Fruit fly (Drosophila melanogaster): ENCODE results near the gene CG15059.

The CG15059 gene

dm6 chrX:18294031-18294430 is 34.7 kb upstream of the CG15059 start (continued):
- TF ChIP-seq CG2202 (tag; optimal IDR thresholded peaks at IDR 0.05) (no peak), BtbVII (GFP tag; optimal IDR thresholded peaks at IDR 0.05) (peak; percentile 45), Mrtf (GFP tag; IDR thresholded peaks at IDR 0.05) (peak; percentile 77), nom (GFP tag; optimal IDR thresholded peaks at IDR 0.05) (no peak), CG2678 (tag; optimal IDR thresholded peaks at IDR 0.05) (peak; percentile 83), CG11723 (GFP tag; optimal IDR thresholded peaks at IDR 0.05) (peak; percentile 34), Dll (GFP tag; IDR thresholded peaks at IDR 0.05; ENCODE audit: partially characterized antibody) (no peak), Lim3 (GFP tag; IDR thresholded peaks at IDR 0.05) (no peak), CG6854 (GFP tag; optimal IDR thresholded peaks at IDR 0.05) (peak; percentile 52), CG12236 (GFP tag; optimal IDR thresholded peaks at IDR 0.05) (no peak), jing (GFP tag; optimal IDR thresholded peaks at IDR 0.05) (peak; percentile 54), Fer3 (tag; optimal IDR thresholded peaks at IDR 0.05) (peak; percentile 73), CG12942 (GFP tag; optimal IDR thresholded peaks at IDR 0.05) (peak; percentile 45), exex (tag; optimal IDR thresholded peaks at IDR 0.05) (peak; percentile 0), tin (GFP tag; optimal IDR thresholded peaks at IDR 0.05) (peak; percentile 40), NC2α (GFP tag; optimal IDR thresholded peaks at IDR 0.05) (no peak), CG12155 (GFP tag; optimal IDR thresholded peaks at IDR 0.05) (peak; percentile 41), p53 (GFP tag; optimal IDR thresholded peaks at IDR 0.05) (no peak), Oaz (GFP tag; IDR thresholded peaks at IDR 0.05) (peak; percentile 53), CG8478 (optimal IDR thresholded peaks at IDR 0.05) (no peak), CG14014 (GFP tag; IDR thresholded peaks at IDR 0.05) (peak; percentile 79), CoRest (tag; optimal IDR thresholded peaks at IDR 0.05) (peak; percentile 79), CG6654 (GFP tag; optimal IDR thresholded peaks at IDR 0.05) (no peak), Drgx (GFP tag; IDR thresholded peaks at IDR 0.05) (peak; percentile 75), CG4820 (GFP tag; optimal IDR thresholded peaks at IDR 0.05) (peak; percentile 37), Meics (GFP tag; optimal IDR thresholded peaks at IDR 0.05) (peak; percentile 82), cato (GFP tag; optimal IDR thresholded peaks at IDR 0.05; ENCODE audit: borderline replicate concordance) (peak; percentile 25), CG8944 (GFP tag; optimal IDR thresholded peaks at IDR 0.05) (peak; percentile 49), CG6683 (GFP tag; optimal IDR thresholded peaks at IDR 0.05) (no peak), HLHmδ (GFP tag; optimal IDR thresholded peaks at IDR 0.05) (no peak), seq (GFP tag; IDR thresholded peaks at IDR 0.05) (peak; percentile 83), Vsx1 (GFP tag; optimal IDR thresholded peaks at IDR 0.05) (no peak), pb (GFP tag; optimal IDR thresholded peaks at IDR 0.05) (peak; percentile 38), nerfin-1 (tag; optimal IDR thresholded peaks at IDR 0.05) (peak; percentile 18), CG7963 (GFP tag; IDR thresholded peaks at IDR 0.05; ENCODE audit: partially characterized antibody) (no peak), CG9797 (GFP tag; optimal IDR thresholded peaks at IDR 0.05) (no peak), prd (optimal IDR thresholded peaks at IDR 0.05) (no peak), prd (GFP tag; IDR thresholded peaks at IDR 0.05) (peak; percentile 88), CG12391 (tag; optimal IDR thresholded peaks at IDR 0.05) (peak; percentile 65), CG16779 (GFP tag; IDR thresholded peaks at IDR 0.05) (0 out of 2 replicates have a peak, but pooled peaks have one; percentile 21), ind (GFP tag; optimal IDR thresholded peaks at IDR 0.05) (peak; percentile 52), Dref (GFP tag; IDR thresholded peaks at IDR 0.05) (0 out of 2 replicates have a peak, but pooled peaks have one; percentile 22), Asciz (GFP tag; optimal IDR thresholded peaks at IDR 0.05) (peak; percentile 41), CG2129 (GFP tag; IDR thresholded peaks at IDR 0.05; ENCODE audit: partially characterized antibody) (no peak), cwo (GFP tag; optimal IDR thresholded peaks at IDR 0.05) (peak; percentile 68), ERR (GFP tag; optimal IDR thresholded peaks at IDR 0.05) (peak; percentile 22), vfl (GFP tag; optimal IDR thresholded peaks at IDR 0.05) (no peak), CG1832 (GFP tag; optimal IDR thresholded peaks at IDR 0.05) (no peak), CG7839 (tag; optimal IDR thresholded peaks at IDR 0.05) (peak; percentile 84), toy (GFP tag; IDR thresholded peaks at IDR 0.05) (peak; percentile 35; the same call in 1 of the 2 replicates), Doc2 (GFP tag; IDR thresholded peaks at IDR 0.05) (no peak)

All from whole organism, embryonic.